Comparison of ENCODE assay signal across 5 worm cellular contexts in the genomic region with DNA sequence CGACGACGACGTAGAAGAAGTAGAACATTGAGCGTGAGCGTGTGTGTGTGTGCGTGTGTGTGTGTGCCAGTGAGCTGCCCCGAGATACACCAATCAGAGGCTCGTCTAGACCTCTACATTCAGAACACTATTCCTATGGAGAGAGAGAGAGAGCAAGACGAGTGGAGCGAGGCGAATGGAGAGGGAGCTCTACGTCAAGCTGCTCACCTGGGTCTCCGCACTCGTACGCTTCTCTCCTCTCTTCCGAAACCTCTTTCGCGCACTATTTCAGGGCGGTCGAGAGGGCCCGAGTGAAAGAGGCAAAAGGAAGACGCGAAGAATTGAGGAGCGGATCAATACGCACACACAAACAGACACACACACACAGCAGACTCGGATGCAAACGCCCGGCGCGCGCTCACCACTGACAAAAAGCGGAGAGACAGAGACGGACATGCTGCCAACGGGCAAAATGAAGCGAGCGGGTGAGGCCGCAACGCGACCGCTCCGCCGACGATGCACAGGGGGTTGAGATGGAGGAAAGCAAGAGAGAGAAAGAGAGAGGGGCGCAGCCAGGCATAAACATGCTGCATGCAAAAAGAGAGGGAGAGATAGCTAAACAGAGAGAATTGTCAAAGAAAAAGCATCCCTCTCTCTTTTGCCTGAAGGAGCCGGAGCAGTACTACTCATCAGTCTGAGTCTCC.
A peak's percentile ranks its signal among the peaks of the same experiment; 100 is the strongest.
TF ChIP-seq lines count a peak whose summit lies in the region.

No protein-coding gene starts in this region.

TF ChIP-seq in whole organism, L1 larva, 84 proteins besides CTCF, POLR2A, EP300 and RAD21 (continues in another document):
- TF ChIP-seq rnt-1 (tag; optimal IDR thresholded peaks at IDR 0.05; lab: Kevin White, UChicago) (peak; percentile 45), egl-13 (tag; optimal IDR thresholded peaks at IDR 0.05; lab: Kevin White, UChicago) (peak; percentile 78), C04F5.9 (tag; optimal IDR thresholded peaks at IDR 0.05; lab: Kevin White, UChicago) (no peak), nhr-85 (tag; lab: Kevin White, UChicago) (peak; percentile 82), jun-1 (tag; optimal IDR thresholded peaks at IDR 0.05; lab: Kevin White, UChicago) (peak; percentile 69), irx-1 (tag; optimal IDR thresholded peaks at IDR 0.05; lab: Kevin White, UChicago) (peak; percentile 86), ets-5 (GFP tag; IDR thresholded peaks at IDR 0.05; lab: Robert Waterston, UW) (no peak), aha-1 (tag; optimal IDR thresholded peaks at IDR 0.05; lab: Kevin White, UChicago) (no peak), ces-1 (GFP tag; optimal IDR thresholded peaks at IDR 0.05; lab: Kevin White, UChicago) (no peak), mab-9 (GFP tag; IDR thresholded peaks at IDR 0.05; lab: Robert Waterston, UW) (peak; percentile 47; the same call in 1 of the 2 replicates), fkh-4 (tag; optimal IDR thresholded peaks at IDR 0.05; lab: Kevin White, UChicago; ENCODE audit: borderline replicate concordance) (peak; percentile 19), xbp-1 (tag; optimal IDR thresholded peaks at IDR 0.05; lab: Kevin White, UChicago) (peak; percentile 67), dsc-1 (tag; optimal IDR thresholded peaks at IDR 0.05; lab: Kevin White, UChicago) (peak; percentile 70), swsn-7 (tag; optimal IDR thresholded peaks at IDR 0.05; lab: Kevin White, UChicago) (peak; percentile 94), elt-3 (tag; optimal IDR thresholded peaks at IDR 0.05; lab: Kevin White, UChicago) (peak in 1 of 6 experiments; percentile 13), hlh-17 (GFP tag; optimal IDR thresholded peaks at IDR 0.05; lab: Kevin White, UChicago; ENCODE audit: borderline replicate concordance) (no peak)

TF ChIP-seq in whole organism, L3 larva, 47 proteins besides CTCF, POLR2A, EP300 and RAD21 (continues in another document):
- TF ChIP-seq mdl-1 (tag; optimal IDR thresholded peaks at IDR 0.05; lab: Kevin White, UChicago), result peak; percentile 48
- peak; percentile 49 for TF ChIP-seq nhr-25 (tag; optimal IDR thresholded peaks at IDR 0.05; lab: Kevin White, UChicago)
- TF ChIP-seq nhr-11 (tag; optimal IDR thresholded peaks at IDR 0.05; lab: Kevin White, UChicago), result peak; percentile 66
- peak; percentile 50 for TF ChIP-seq snpc-4 (tag; optimal IDR thresholded peaks at IDR 0.05; lab: Kevin White, UChicago)
- TF ChIP-seq elt-2 (tag; optimal IDR thresholded peaks at IDR 0.05; lab: Kevin White, UChicago), result peak; percentile 83
- no peak for TF ChIP-seq nhr-76 (tag; optimal IDR thresholded peaks at IDR 0.05; lab: Kevin White, UChicago)
- TF ChIP-seq nhr-67 (tag; optimal IDR thresholded peaks at IDR 0.05; lab: Kevin White, UChicago), result no peak
- no peak for TF ChIP-seq lsy-12 (tag; optimal IDR thresholded peaks at IDR 0.05; lab: Kevin White, UChicago)
- peak; percentile 0 for TF ChIP-seq zag-1 (tag; optimal IDR thresholded peaks at IDR 0.05; lab: Kevin White, UChicago)
- TF ChIP-seq ztf-4 (tag; optimal IDR thresholded peaks at IDR 0.05; lab: Kevin White, UChicago), result no peak
- TF ChIP-seq pha-4 (tag; optimal IDR thresholded peaks at IDR 0.05; lab: Kevin White, UChicago), result peak; percentile 84
- TF ChIP-seq tbx-2 (tag; optimal IDR thresholded peaks at IDR 0.05; lab: Kevin White, UChicago), result peak; percentile 75
- TF ChIP-seq fkh-10 (GFP tag; optimal IDR thresholded peaks at IDR 0.05; lab: Kevin White, UChicago), result peak; percentile 46
- TF ChIP-seq nhr-237 (tag; optimal IDR thresholded peaks at IDR 0.05; lab: Kevin White, UChicago), result no peak
- TF ChIP-seq fkh-2 (tag; optimal IDR thresholded peaks at IDR 0.05; lab: Kevin White, UChicago), result no peak
- no peak for TF ChIP-seq eor-1 (tag; optimal IDR thresholded peaks at IDR 0.05; lab: Kevin White, UChicago)
- peak; percentile 20 for TF ChIP-seq lin-15B (tag; optimal IDR thresholded peaks at IDR 0.05; lab: Kevin White, UChicago)
- peak; percentile 67 for TF ChIP-seq fos-1 (tag; optimal IDR thresholded peaks at IDR 0.05; lab: Kevin White, UChicago)

TF ChIP-seq in whole organism, early embryonic, 17 proteins besides CTCF, POLR2A, EP300 and RAD21 (continues in another document):
- TF ChIP-seq tbx-11 (GFP tag; IDR thresholded peaks at IDR 0.05; lab: Robert Waterston, UW), result 0 out of 2 replicates have a peak, but pooled peaks have one; percentile 53
- peak; percentile 90 for TF ChIP-seq F13C5.2 (tag; optimal IDR thresholded peaks at IDR 0.05; lab: Kevin White, UChicago)
- TF ChIP-seq sea-1 (GFP tag; conservative IDR thresholded peaks at IDR 0.05; lab: Robert Waterston, UW), result 0 out of 2 replicates have a peak, but pooled peaks have one; percentile 50
- TF ChIP-seq pes-1 (GFP tag; IDR thresholded peaks at IDR 0.05; lab: Robert Waterston, UW), result peak; percentile 40; the same call in 1 of the 2 replicates
- no peak for TF ChIP-seq tra-4 (tag; optimal IDR thresholded peaks at IDR 0.05; lab: Kevin White, UChicago)
- TF ChIP-seq B0310.2 (tag; optimal IDR thresholded peaks at IDR 0.05; lab: Kevin White, UChicago), result peak; percentile 32
- 0 out of 2 replicates have a peak, but pooled peaks have one; percentile 43 for TF ChIP-seq flt-1 (GFP tag; IDR thresholded peaks at IDR 0.05; lab: Robert Waterston, UW)
- TF ChIP-seq hmbx-1 (tag; optimal IDR thresholded peaks at IDR 0.05; lab: Kevin White, UChicago), result no peak
- TF ChIP-seq aly-1 (tag; optimal IDR thresholded peaks at IDR 0.05; lab: Kevin White, UChicago), result peak; percentile 55
- no peak for TF ChIP-seq ceh-36 (tag; optimal IDR thresholded peaks at IDR 0.05; lab: Kevin White, UChicago)
- TF ChIP-seq tbx-37 (GFP tag; conservative IDR thresholded peaks at IDR 0.05; lab: Robert Waterston, UW), result no peak
- peak; percentile 35 for TF ChIP-seq ets-7 (tag; optimal IDR thresholded peaks at IDR 0.05; lab: Kevin White, UChicago)
- no peak for TF ChIP-seq ceh-13 (GFP tag; optimal IDR thresholded peaks at IDR 0.05; lab: Kevin White, UChicago)
- TF ChIP-seq ama-1 (optimal IDR thresholded peaks at IDR 0.05; lab: Kevin White, UChicago), result no peak
- peak; percentile 93 for TF ChIP-seq hmg-4 (GFP tag; optimal IDR thresholded peaks at IDR 0.05; lab: Kevin White, UChicago)
- TF ChIP-seq scrt-1 (GFP tag; IDR thresholded peaks at IDR 0.05; lab: Robert Waterston, UW), result 0 out of 2 replicates have a peak, but pooled peaks have one; percentile 51

TF ChIP-seq in whole organism, midembryonic, 9 proteins besides CTCF, POLR2A, EP300 and RAD21:
- TF ChIP-seq T22C8.4 (GFP tag; IDR thresholded peaks at IDR 0.05; lab: Robert Waterston, UW) (peak; percentile 86), ztf-23 (GFP tag; IDR thresholded peaks at IDR 0.05; lab: Robert Waterston, UW) (peak; percentile 65; the same call in 1 of the 2 replicates), flt-1 (GFP tag; IDR thresholded peaks at IDR 0.05; lab: Robert Waterston, UW) (peak; percentile 61; the same call in 1 of the 2 replicates), ref-1 (GFP tag; conservative IDR thresholded peaks at IDR 0.05; lab: Robert Waterston, UW) (no peak), cog-1 (tag; optimal IDR thresholded peaks at IDR 0.05; lab: Kevin White, UChicago) (peak; percentile 93)

TF ChIP-seq in whole organism, young adult, 124 proteins besides CTCF, POLR2A, EP300 and RAD21 (continues in another document):
- TF ChIP-seq lir-1 (GFP tag; conservative IDR thresholded peaks at IDR 0.05; lab: Robert Waterston, UW) (peak; percentile 66), nhr-90 (tag; optimal IDR thresholded peaks at IDR 0.05; lab: Kevin White, UChicago) (peak; percentile 63), lin-54 (GFP tag; optimal IDR thresholded peaks at IDR 0.05; lab: Kevin White, UChicago) (peak; percentile 26), die-1 (tag; optimal IDR thresholded peaks at IDR 0.05; lab: Kevin White, UChicago) (peak; percentile 60), chd-7 (tag; optimal IDR thresholded peaks at IDR 0.05; lab: Kevin White, UChicago) (peak; percentile 74), athp-1 (tag; optimal IDR thresholded peaks at IDR 0.05; lab: Kevin White, UChicago) (peak; percentile 53), let-607 (tag; optimal IDR thresholded peaks at IDR 0.05; lab: Kevin White, UChicago) (peak; percentile 66 to 77), lin-26 (GFP tag; IDR thresholded peaks at IDR 0.05; lab: Robert Waterston, UW) (0 out of 2 replicates have a peak, but pooled peaks have one; percentile 61), ceh-79 (tag; optimal IDR thresholded peaks at IDR 0.05; lab: Kevin White, UChicago) (no peak), dox-1 (GFP tag; IDR thresholded peaks at IDR 0.05; lab: Robert Waterston, UW) (peak; percentile 84), egrh-3 (GFP tag; IDR thresholded peaks at IDR 0.05; lab: Robert Waterston, UW) (peak; percentile 89), tlf-1 (GFP tag; optimal IDR thresholded peaks at IDR 0.05; lab: Kevin White, UChicago) (peak; percentile 22), nfyb-1 (GFP tag; IDR thresholded peaks at IDR 0.05; lab: Robert Waterston, UW) (peak; percentile 81; the same call in 1 of the 2 replicates), bed-2 (GFP tag; IDR thresholded peaks at IDR 0.05; lab: Robert Waterston, UW) (peak; percentile 49; the same call in 1 of the 2 replicates), mcd-1 (GFP tag; IDR thresholded peaks at IDR 0.05; lab: Robert Waterston, UW) (peak; percentile 73), egl-44 (GFP tag; IDR thresholded peaks at IDR 0.05; lab: Robert Waterston, UW) (no peak), snpc-4 (GFP tag; optimal IDR thresholded peaks at IDR 0.05; lab: Kevin White, UChicago) (no peak), snpc-4 (tag; optimal IDR thresholded peaks at IDR 0.05; lab: Kevin White, UChicago) (peak in 3 of 4 experiments; percentile 51 to 74 (median 59)), lin-35 (GFP tag; optimal IDR thresholded peaks at IDR 0.05; lab: Kevin White, UChicago) (peak in 1 of 3 experiments; percentile 66), repo-1 (tag; optimal IDR thresholded peaks at IDR 0.05; lab: Kevin White, UChicago) (peak; percentile 70), akir-1 (GFP tag; optimal IDR thresholded peaks at IDR 0.05; lab: Kevin White, UChicago) (peak; percentile 63), hmg-1.2 (GFP tag; IDR thresholded peaks at IDR 0.05; lab: Robert Waterston, UW) (peak; percentile 85), F39B2.1 (GFP tag; IDR thresholded peaks at IDR 0.05; lab: Robert Waterston, UW) (no peak), ztf-26 (tag; optimal IDR thresholded peaks at IDR 0.05; lab: Kevin White, UChicago) (peak; percentile 2), ztf-18 (tag; optimal IDR thresholded peaks at IDR 0.05; lab: Kevin White, UChicago) (peak; percentile 66), B0035.1 (tag; optimal IDR thresholded peaks at IDR 0.05; lab: Kevin White, UChicago) (peak; percentile 38), K12H6.12 (tag; optimal IDR thresholded peaks at IDR 0.05; lab: Kevin White, UChicago) (peak; percentile 87), madf-10 (tag; optimal IDR thresholded peaks at IDR 0.05; lab: Kevin White, UChicago) (peak; percentile 81), pbrm-1 (GFP tag; IDR thresholded peaks at IDR 0.05; lab: Robert Waterston, UW) (peak; percentile 63), madf-3 (GFP tag; IDR thresholded peaks at IDR 0.05; lab: Robert Waterston, UW) (0 out of 2 replicates have a peak, but pooled peaks have one; percentile 63), somi-1 (GFP tag; optimal IDR thresholded peaks at IDR 0.05; lab: Kevin White, UChicago) (peak; percentile 17)
